Fruit fly (Drosophila melanogaster): ENCODE measurements around the gene CG9121.

The CG9121 gene

dm6 chr2L:5000287-5000871, 50.5 kb downstream of the CG9121 start (continued):
- TF ChIP-seq Optix (GFP tag; IDR thresholded peaks at IDR 0.05), result peak; percentile 56; the same call in 2 of the 3 replicates
- peak; percentile 70 for TF ChIP-seq CG32772 (GFP tag; IDR thresholded peaks at IDR 0.05)
- no peak for TF ChIP-seq trh (GFP tag; optimal IDR thresholded peaks at IDR 0.05)
- TF ChIP-seq pfk (GFP tag; optimal IDR thresholded peaks at IDR 0.05), result peak; percentile 32
- TF ChIP-seq Side (GFP tag; optimal IDR thresholded peaks at IDR 0.05), result peak; percentile 81
- peak; percentile 79 for TF ChIP-seq onecut (GFP tag; IDR thresholded peaks at IDR 0.05)
- peak; percentile 69 for TF ChIP-seq CG10462 (GFP tag; optimal IDR thresholded peaks at IDR 0.05)
- TF ChIP-seq hb (GFP tag; IDR thresholded peaks at IDR 0.05; ENCODE audit: partially characterized antibody), result no peak
- TF ChIP-seq Rx (GFP tag; IDR thresholded peaks at IDR 0.05), result peak; percentile 70
- TF ChIP-seq HHEX (GFP tag; optimal IDR thresholded peaks at IDR 0.05), result peak; percentile 85
- no peak for TF ChIP-seq tna (GFP tag; IDR thresholded peaks at IDR 0.05; ENCODE audit: partially characterized antibody)
- TF ChIP-seq CG11093 (GFP tag; IDR thresholded peaks at IDR 0.05), result peak; percentile 76
- no peak for TF ChIP-seq wek (GFP tag; optimal IDR thresholded peaks at IDR 0.05)
- TF ChIP-seq CG2712 (tag; optimal IDR thresholded peaks at IDR 0.05), result peak; percentile 92
- TF ChIP-seq CG31441 (GFP tag; IDR thresholded peaks at IDR 0.05), result peak; percentile 87
- no peak for TF ChIP-seq gt (GFP tag; IDR thresholded peaks at IDR 0.05)
- TF ChIP-seq vvl (GFP tag; IDR thresholded peaks at IDR 0.05), result peak; percentile 88
- peak; percentile 34 for TF ChIP-seq CG4617 (GFP tag; optimal IDR thresholded peaks at IDR 0.05; ENCODE audit: borderline replicate concordance)
- peak; percentile 26; the same call in 1 of the 3 replicates for TF ChIP-seq CG6791 (GFP tag; IDR thresholded peaks at IDR 0.05; ENCODE audit: partially characterized antibody)
- peak; percentile 86 for TF ChIP-seq CG30403 (GFP tag; optimal IDR thresholded peaks at IDR 0.05)
- TF ChIP-seq Rfx (GFP tag; IDR thresholded peaks at IDR 0.05), result peak; percentile 81
- peak; percentile 33; the same call in 1 of the 2 replicates for TF ChIP-seq MBD-R2 (GFP tag; IDR thresholded peaks at IDR 0.05)
- TF ChIP-seq CG8089 (GFP tag; optimal IDR thresholded peaks at IDR 0.05), result peak; percentile 66
- peak; percentile 67 for TF ChIP-seq Dip3 (GFP tag; optimal IDR thresholded peaks at IDR 0.05)
- no peak for TF ChIP-seq zf30C (GFP tag; optimal IDR thresholded peaks at IDR 0.05)
- peak; percentile 59 for TF ChIP-seq ems (GFP tag; optimal IDR thresholded peaks at IDR 0.05)
- TF ChIP-seq BtbVII (GFP tag; optimal IDR thresholded peaks at IDR 0.05), result peak; percentile 84
- peak; percentile 65 for TF ChIP-seq CG33213 (GFP tag; optimal IDR thresholded peaks at IDR 0.05)
- no peak for TF ChIP-seq D (optimal IDR thresholded peaks at IDR 0.05)
- TF ChIP-seq D (GFP tag; optimal IDR thresholded peaks at IDR 0.05), result peak; percentile 78
- no peak for TF ChIP-seq CG43689 (GFP tag; IDR thresholded peaks at IDR 0.05)
- TF ChIP-seq dati (GFP tag; IDR thresholded peaks at IDR 0.05), result 0 out of 2 replicates have a peak, but pooled peaks have one; percentile 3
- TF ChIP-seq vnd (GFP tag; IDR thresholded peaks at IDR 0.05; ENCODE audit: partially characterized antibody), result no peak
- peak; percentile 40 for TF ChIP-seq Lhr (GFP tag; optimal IDR thresholded peaks at IDR 0.05)
- peak; percentile 74 to 85 for TF ChIP-seq chif (GFP tag; optimal IDR thresholded peaks at IDR 0.05)
- peak; percentile 70 for TF ChIP-seq cas (GFP tag; IDR thresholded peaks at IDR 0.05)
- TF ChIP-seq crc (GFP tag; optimal IDR thresholded peaks at IDR 0.05), result peak; percentile 59
- TF ChIP-seq bbx (GFP tag; IDR thresholded peaks at IDR 0.05; ENCODE audit: partially characterized antibody), result no peak; the same call in 1 of the 2 replicates
- peak; percentile 67 for TF ChIP-seq CG15514 (GFP tag; optimal IDR thresholded peaks at IDR 0.05)
- peak; percentile 89 for TF ChIP-seq Dek (tag; optimal IDR thresholded peaks at IDR 0.05)
- peak; percentile 85 for TF ChIP-seq lab (GFP tag; optimal IDR thresholded peaks at IDR 0.05)
- peak; percentile 70 for TF ChIP-seq CG10959 (GFP tag; IDR thresholded peaks at IDR 0.05)
- TF ChIP-seq Nf-YB (GFP tag; optimal IDR thresholded peaks at IDR 0.05), result peak; percentile 75
- TF ChIP-seq Hmr (GFP tag; optimal IDR thresholded peaks at IDR 0.05), result peak; percentile 87
- peak; percentile 45 for TF ChIP-seq CG18011 (GFP tag; optimal IDR thresholded peaks at IDR 0.05)
- TF ChIP-seq sima (GFP tag; optimal IDR thresholded peaks at IDR 0.05), result no peak
- TF ChIP-seq CG15269 (tag; optimal IDR thresholded peaks at IDR 0.05), result peak; percentile 84
- no peak for TF ChIP-seq fd64A (GFP tag; optimal IDR thresholded peaks at IDR 0.05)
- TF ChIP-seq CG31365 (tag; optimal IDR thresholded peaks at IDR 0.05), result peak; percentile 32
- TF ChIP-seq CG2116 (GFP tag; optimal IDR thresholded peaks at IDR 0.05), result peak; percentile 59

All from whole organism, embryonic.